Fruit fly (Drosophila melanogaster): ENCODE measurements around the gene Pgant6.
A peak's percentile ranks its signal among the peaks of the same experiment; 100 is the strongest.

Gene Pgant6

DNA sequence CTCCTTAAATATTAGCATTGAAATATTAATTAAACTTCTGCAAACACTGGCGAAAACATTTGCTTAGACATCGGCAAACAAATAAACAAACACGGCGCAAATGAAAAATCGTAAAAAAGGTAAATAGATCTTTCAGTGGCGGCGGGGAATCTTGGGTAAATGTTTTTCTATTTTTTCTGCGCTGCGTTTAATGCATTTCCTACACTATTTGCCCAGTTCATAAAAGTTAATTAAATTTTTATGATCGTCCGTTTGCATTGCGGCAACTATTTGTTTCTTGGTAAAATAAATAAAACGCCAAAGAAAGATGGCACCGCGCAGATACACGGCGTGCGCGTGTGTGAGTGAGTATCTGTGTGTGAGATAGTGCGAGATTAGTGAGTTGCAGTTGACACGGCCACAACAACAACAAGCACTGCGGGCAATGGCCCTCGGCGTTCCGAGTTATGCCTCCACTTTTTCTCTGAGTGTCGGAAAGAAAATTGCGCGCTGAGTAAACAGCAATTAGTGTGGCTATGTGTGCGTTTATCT, 16.5 kb downstream of the Pgant6 start (continued):
- TF ChIP-seq CG34224 (GFP tag; IDR thresholded peaks at IDR 0.05; ENCODE audit: partially characterized antibody) (no peak), CoRest (tag; optimal IDR thresholded peaks at IDR 0.05) (peak; percentile 18), esg (GFP tag; conservative IDR thresholded peaks at IDR 0.05) (no peak), cwo (GFP tag; optimal IDR thresholded peaks at IDR 0.05) (no peak), Sox102F (GFP tag; optimal IDR thresholded peaks at IDR 0.05) (peak; percentile 59), CG12155 (GFP tag; optimal IDR thresholded peaks at IDR 0.05) (no peak), CG1024 (GFP tag; IDR thresholded peaks at IDR 0.05) (no peak), CG3407 (GFP tag; optimal IDR thresholded peaks at IDR 0.05) (peak; percentile 64), caup (GFP tag; optimal IDR thresholded peaks at IDR 0.05; ENCODE audit: severe bottlenecking) (no peak), tio (GFP tag; optimal IDR thresholded peaks at IDR 0.05) (no peak), CG7357 (GFP tag; IDR thresholded peaks at IDR 0.05) (no peak), ttk (GFP tag; IDR thresholded peaks at IDR 0.05) (no peak), CG8944 (GFP tag; optimal IDR thresholded peaks at IDR 0.05) (no peak), eyg (GFP tag; optimal IDR thresholded peaks at IDR 0.05) (no peak), MESR4 (GFP tag; optimal IDR thresholded peaks at IDR 0.05) (no peak), CG17612 (GFP tag; IDR thresholded peaks at IDR 0.05) (no peak), chinmo (GFP tag; IDR thresholded peaks at IDR 0.05; ENCODE audit: partially characterized antibody) (peak; percentile 76; the same call in 2 of the 4 replicates), Dip2 (GFP tag; IDR thresholded peaks at IDR 0.05) (no peak), Bteb2 (GFP tag; optimal IDR thresholded peaks at IDR 0.05) (no peak), HLHmδ (GFP tag; optimal IDR thresholded peaks at IDR 0.05) (peak; percentile 81), gro (GFP tag; optimal IDR thresholded peaks at IDR 0.05) (no peak), ewg (GFP tag; optimal IDR thresholded peaks at IDR 0.05) (no peak), Jarid2 (GFP tag; optimal IDR thresholded peaks at IDR 0.05) (no peak), amos (GFP tag; IDR thresholded peaks at IDR 0.05; ENCODE audit: partially characterized antibody) (no peak), Hey (tag; optimal IDR thresholded peaks at IDR 0.05) (no peak), NfI (GFP tag; optimal IDR thresholded peaks at IDR 0.05) (no peak), Eip74EF (GFP tag; optimal IDR thresholded peaks at IDR 0.05) (peak in 1 of 2 experiments; percentile 60), rib (GFP tag; IDR thresholded peaks at IDR 0.05) (peak; percentile 64; the same call in 1 of the 2 replicates), ash1 (GFP tag; optimal IDR thresholded peaks at IDR 0.05) (no peak), nau (GFP tag; optimal IDR thresholded peaks at IDR 0.05) (no peak), Kr (GFP tag; optimal IDR thresholded peaks at IDR 0.05) (peak; percentile 78), Abd-B (GFP tag; optimal IDR thresholded peaks at IDR 0.05) (no peak), CG7786 (GFP tag; optimal IDR thresholded peaks at IDR 0.05) (no peak), lola (GFP tag; optimal IDR thresholded peaks at IDR 0.05) (peak in 1 of 3 experiments; percentile 48), row (GFP tag; IDR thresholded peaks at IDR 0.05) (no peak; the same call in 2 of the 3 replicates), CG18011 (GFP tag; optimal IDR thresholded peaks at IDR 0.05) (peak; percentile 6), ato (GFP tag; IDR thresholded peaks at IDR 0.05; ENCODE audit: partially characterized antibody) (no peak), CG11085 (GFP tag; IDR thresholded peaks at IDR 0.05) (no peak), vfl (GFP tag; optimal IDR thresholded peaks at IDR 0.05) (no peak), Hmr (GFP tag; optimal IDR thresholded peaks at IDR 0.05) (no peak), CG14667 (GFP tag; IDR thresholded peaks at IDR 0.05) (no peak), CrebB (tag; optimal IDR thresholded peaks at IDR 0.05) (peak; percentile 40), Dbx (GFP tag; IDR thresholded peaks at IDR 0.05) (no peak), Fer1 (GFP tag; optimal IDR thresholded peaks at IDR 0.05) (peak; percentile 9), Awh (GFP tag; IDR thresholded peaks at IDR 0.05) (0 out of 2 replicates have a peak, but pooled peaks have one; percentile 44), Fer2 (tag; optimal IDR thresholded peaks at IDR 0.05) (no peak), danr (GFP tag; IDR thresholded peaks at IDR 0.05) (no peak), CG15514 (GFP tag; optimal IDR thresholded peaks at IDR 0.05) (no peak), sisA (GFP tag; IDR thresholded peaks at IDR 0.05) (no peak)

Data from whole organism, embryonic.